Worm (Caenorhabditis elegans) whole organism, L4/young adult: ENCODE measurements around the gene gst-19.

Experiments used
- W03F9.2 ChIP-seq: fragments of 150-350 bp; optimal IDR thresholded peaks from 2 replicates; lab custom pipeline; 2014; ENCODE audit warnings: missing biosample characterization, missing genetic modification characterization
- dao-5 ChIP-seq: sonication (generic microtip); optimal IDR thresholded peaks from 2 replicates; lab custom pipeline; 2016; ENCODE audit warnings: missing genotype, missing genetic modification characterization, moderate library complexity, missing compliant biosample characterization
- him-1 ChIP-seq: sonication (generic microtip); optimal IDR thresholded peaks from 2 replicates; lab custom pipeline; 2016; ENCODE audit warnings: missing genotype, missing genetic modification reagents, missing genetic modification characterization, missing compliant biosample characterization

Gene gst-19

DNA sequence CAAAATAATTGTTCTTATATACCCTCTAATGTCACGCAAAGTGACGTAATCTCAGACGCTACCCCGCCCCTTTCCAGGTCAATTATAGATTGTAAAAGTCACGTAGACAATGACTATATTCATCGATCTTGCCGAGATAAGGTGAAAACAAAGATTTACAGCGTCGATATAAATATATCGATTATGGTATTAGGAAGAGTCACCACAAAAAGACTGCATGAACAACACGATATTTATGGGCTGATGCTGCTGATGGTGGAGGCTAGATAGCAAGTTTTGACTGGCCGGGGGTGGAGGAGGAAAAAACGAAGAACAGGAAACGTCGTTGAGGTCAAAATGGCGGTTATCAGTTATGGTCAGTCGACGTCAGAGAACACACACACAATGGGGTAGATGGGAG is 11.6 kb upstream of the gst-19 start:
- TF ChIP-seq him-1 (no peak), W03F9.2 (tag; lab: Kevin White, UChicago) (no peak), dao-5 (tag; lab: Kevin White, UChicago) (no peak)

DNA sequence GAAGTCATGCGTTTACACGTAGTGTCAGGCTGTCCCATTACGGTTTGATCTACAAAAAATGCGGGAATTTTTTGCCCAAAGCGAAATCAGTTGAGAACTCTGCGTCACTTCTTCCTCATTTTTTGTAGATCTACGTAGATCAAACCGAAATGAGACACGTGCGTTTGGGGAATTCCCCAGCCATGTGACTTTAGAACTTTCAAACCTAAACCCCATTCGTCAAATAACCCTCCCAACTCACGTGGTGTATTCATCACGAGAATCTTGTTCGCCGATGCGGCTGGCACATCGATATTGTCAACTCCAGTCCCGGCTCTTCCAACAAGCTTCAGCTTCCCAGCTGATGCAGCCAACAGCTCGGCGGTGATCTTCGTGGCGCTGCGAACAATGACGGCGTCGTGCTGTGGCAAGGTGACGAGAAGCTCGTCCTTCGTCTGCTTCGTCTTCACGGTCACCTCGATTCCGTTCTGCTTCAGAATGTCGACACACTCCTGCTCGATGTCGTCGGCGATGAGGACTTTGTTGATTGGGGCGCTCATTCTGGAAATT is 11.1 kb upstream of the gst-19 start, which contains the start of gene phdh-1:
TSS of gene phdh-1 (minus strand) at position 540 of the 549 bp plus-strand sequence.
- no peak for TF ChIP-seq W03F9.2 (tag; lab: Kevin White, UChicago)
- no peak for TF ChIP-seq him-1
- TF ChIP-seq dao-5 (tag; lab: Kevin White, UChicago) = no peak

DNA sequence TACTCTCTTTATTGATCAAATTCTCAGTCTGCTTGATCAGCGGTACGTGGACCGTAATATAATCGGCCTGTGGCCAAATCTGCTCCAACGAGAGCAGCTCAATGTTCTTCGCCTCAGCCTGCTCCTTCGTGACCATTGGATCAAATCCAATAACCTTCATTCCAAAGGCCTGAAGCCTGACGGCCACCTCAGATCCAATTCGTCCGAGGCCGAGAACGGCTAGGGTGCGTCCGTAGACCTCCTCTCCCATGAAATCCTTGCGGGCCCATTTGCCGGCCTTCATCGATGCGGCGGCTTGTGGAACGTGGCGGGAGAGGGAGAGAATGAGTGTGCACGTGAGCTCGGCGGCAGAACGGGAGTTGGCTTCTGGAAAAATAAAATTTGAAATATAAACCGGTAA is 10.5 kb upstream of the gst-19 start:
- no peak for TF ChIP-seq W03F9.2 (tag; lab: Kevin White, UChicago)

DNA sequence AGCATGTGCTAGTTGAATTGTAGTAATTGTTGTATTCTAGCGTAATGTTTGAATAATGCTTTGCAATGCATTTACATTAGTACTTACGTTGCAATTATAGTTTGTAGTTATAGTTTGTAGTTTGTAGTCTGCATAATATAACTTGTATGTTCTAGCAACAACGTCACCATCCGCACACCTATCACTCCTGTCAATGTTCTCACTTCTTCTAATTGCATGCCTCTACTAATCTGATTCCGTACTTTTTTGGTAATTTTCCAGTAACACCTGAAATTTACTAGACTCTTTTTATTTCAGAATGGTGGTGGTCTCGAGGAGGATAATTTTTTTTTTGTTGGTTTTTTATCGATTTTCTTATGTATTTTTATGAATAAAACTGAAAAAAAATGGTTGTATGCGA is 9.7 kb upstream of the gst-19 start:
- no peak for TF ChIP-seq W03F9.2 (tag; lab: Kevin White, UChicago)
- TF ChIP-seq him-1 = no peak
- no peak for TF ChIP-seq dao-5 (tag; lab: Kevin White, UChicago)

DNA sequence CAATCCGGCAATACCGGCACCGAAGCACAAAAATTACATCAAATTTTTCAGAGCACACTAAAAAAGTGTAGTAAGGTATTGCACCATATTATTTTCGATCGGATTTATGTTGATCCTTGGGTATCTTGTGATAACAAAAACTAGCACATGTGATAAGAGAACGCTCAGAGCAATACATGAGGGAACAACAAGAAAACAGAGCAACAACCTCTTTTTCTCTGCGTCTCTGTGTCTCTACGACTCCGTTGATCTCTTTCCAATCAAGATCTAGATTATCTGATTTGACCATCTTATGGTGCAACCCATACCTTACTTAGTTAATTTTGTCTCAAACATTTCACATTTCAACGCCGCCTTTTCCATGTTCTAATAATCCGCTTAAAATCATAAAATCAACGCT is 5.3 kb upstream of the gst-19 start, which contains the start of gene tag-10:
TSS of gene tag-10 (plus strand) at position 347 of the 400 bp plus-strand sequence.
- TF ChIP-seq dao-5 (tag; lab: Kevin White, UChicago) (no peak), him-1 (no peak), W03F9.2 (tag; lab: Kevin White, UChicago) (no peak)

DNA sequence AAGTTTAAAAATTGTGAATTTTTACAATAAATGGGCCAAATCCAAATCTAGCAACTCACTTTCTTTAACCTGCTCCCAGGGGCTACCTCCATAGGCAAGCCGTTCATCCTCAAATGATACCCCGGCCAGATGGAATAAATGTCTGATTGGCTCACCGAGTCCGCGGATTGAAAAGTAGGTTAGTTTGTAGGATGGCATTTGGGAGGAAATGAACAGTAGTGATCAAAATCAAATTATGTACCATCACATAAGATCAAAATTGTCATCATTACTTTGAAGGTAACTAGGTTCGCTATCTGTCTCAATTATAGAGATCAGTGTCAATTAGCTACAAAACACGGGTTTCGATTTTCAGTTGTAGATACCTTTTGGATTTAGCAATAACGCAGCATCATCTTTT is 3.7 kb upstream of the gst-19 start, which contains the start of the genes gst-17 and gst-18:
TSS of gene gst-17 (minus strand) at position 101 of the 400 bp plus-strand sequence.
TSS of gene gst-18 (minus strand) at position 198 of the 400 bp plus-strand sequence.
- TF ChIP-seq W03F9.2 (tag; lab: Kevin White, UChicago) = no peak
- no peak for TF ChIP-seq dao-5 (tag; lab: Kevin White, UChicago)
- TF ChIP-seq him-1 = no peak

DNA sequence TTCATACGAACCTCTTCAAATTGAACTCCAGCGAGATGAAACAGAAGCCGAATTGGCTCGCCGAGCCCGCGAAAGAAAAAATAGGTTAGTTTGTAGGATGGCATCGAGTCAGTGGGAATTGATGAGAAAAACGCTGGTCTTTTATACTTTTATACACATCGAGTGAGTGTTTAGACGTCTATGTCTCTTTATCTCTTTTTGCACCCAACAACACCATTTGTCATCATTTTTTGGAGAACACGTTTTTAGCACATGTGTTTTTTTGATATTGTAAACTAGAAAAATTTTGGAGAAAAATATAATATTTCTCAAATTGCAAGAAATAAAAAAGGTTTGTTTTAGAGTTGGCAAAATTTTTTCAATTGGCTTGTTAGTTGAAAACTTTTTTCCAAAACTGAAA is 2.6 kb downstream of the gst-19 start, which contains the start of gene gst-16:
TSS of gene gst-16 (minus strand) at position 111 of the 400 bp plus-strand sequence.
- TF ChIP-seq W03F9.2 (tag; lab: Kevin White, UChicago) (no peak), dao-5 (tag; lab: Kevin White, UChicago) (no peak), him-1 (no peak)

DNA sequence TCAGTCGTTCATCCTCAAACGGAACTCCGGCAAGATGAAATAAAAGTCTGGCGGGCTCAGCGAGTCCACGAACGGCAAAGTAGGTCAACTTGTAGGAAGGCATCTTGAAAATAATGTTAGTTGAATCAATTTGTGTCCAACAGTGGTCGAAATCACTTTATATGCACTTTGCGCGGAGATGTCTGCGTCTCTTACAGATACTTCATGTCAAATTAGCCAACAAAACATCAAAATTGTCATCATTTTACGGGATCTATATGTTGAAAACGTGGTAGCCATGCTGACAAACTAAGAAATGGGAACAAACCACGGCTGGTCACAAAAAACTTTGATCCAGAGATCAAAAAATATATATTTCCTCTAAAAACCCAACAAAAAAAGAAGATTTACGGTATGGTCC is 9.1 kb downstream of the gst-19 start, which contains the start of gene gst-12:
TSS of gene gst-12 (minus strand) at position 254 of the 400 bp plus-strand sequence.
- TF ChIP-seq W03F9.2 (tag; lab: Kevin White, UChicago) = no peak
- TF ChIP-seq dao-5 (tag; lab: Kevin White, UChicago) = no peak
- no peak for TF ChIP-seq him-1

DNA sequence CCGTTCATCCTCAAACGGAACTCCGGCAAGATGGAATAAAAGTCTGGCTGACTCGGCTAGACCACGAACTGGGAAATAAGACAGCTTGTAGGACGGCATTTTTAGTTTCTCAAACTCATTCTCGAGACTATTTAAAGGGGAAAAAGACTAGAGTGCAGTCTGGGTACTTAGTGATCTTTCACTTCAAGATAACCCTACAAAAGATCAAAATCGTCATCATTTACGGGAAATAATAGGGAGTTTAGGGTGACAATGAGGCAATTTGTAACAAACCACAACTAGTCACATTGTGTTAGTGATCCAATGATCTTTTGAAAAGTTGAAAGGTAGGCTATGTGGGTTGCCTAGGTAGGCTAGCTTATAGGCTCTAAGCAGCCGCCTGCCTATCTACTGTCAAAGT is 10.9 kb downstream of the gst-19 start, which contains the start of gene gst-14:
TSS of gene gst-14 (minus strand) at position 101 of the 400 bp plus-strand sequence.
- TF ChIP-seq him-1 (no peak), dao-5 (tag; lab: Kevin White, UChicago) (no peak), W03F9.2 (tag; lab: Kevin White, UChicago) (no peak)

DNA sequence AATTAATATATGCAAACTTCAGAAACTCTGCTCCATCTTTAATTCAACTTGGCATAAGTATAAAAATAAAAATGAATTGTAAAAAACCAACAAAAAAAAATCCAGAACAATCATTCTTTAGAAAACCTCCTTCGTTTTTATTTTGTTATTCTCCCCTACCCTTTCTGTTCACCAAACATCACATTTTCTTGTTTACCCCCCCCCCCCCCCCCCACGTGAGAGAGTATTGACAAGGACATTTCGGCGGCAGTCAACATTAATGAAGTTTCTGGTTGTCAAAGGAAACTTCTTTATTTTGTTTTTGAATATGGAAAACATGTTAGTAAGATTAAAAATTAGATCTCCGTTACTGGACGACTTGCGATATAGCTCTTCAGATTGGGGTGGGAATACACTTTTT is 12.4 kb downstream of the gst-19 start:
- TF ChIP-seq him-1 = no peak
- TF ChIP-seq W03F9.2 (tag; lab: Kevin White, UChicago) = no peak
- no peak for TF ChIP-seq dao-5 (tag; lab: Kevin White, UChicago)

DNA sequence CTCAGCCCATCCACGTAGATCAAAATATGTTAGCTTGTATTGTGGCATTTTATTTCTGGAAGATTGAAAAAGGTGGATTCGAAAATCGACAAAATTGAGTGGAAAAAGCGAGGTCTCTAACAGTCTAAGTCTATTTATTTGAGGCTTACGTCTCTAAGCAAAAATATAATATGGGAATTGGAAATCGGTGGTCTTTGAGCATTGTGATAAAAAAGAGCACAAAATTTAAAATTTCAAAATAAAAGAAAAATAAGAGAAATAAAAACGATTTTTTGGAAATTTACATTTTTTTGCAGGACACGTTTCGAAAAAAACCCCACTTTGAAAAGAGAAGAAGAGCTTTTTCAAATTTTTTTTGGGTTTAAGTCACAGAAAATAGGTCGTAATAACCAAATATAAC is 13.8 kb downstream of the gst-19 start, which contains the start of gene gst-15:
TSS of gene gst-15 (minus strand) at position 101 of the 400 bp plus-strand sequence.
- TF ChIP-seq W03F9.2 (tag; lab: Kevin White, UChicago) (no peak), him-1 (no peak), dao-5 (tag; lab: Kevin White, UChicago) (no peak)

DNA sequence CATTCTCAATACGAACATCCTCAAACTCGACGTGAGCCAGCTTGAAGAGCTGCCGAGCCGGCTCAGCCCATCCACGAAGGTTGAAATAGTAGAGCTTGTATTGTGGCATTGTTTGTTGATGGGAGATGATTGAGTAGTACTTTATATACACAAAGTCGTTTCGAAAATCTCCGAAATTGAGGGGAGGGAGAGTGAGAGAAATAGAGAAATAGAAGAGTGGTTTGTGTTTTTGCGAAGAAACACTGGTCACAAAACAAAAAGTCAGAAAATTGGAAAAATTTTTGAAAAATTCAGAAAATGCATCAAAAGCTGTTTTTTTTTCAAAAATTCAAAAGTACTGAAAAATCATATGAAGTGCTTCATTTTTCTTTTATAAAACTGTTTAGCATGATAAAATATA is 15.8 kb downstream of the gst-19 start, which contains the start of gene gst-24:
TSS of gene gst-24 (minus strand) at position 181 of the 400 bp plus-strand sequence.
- TF ChIP-seq dao-5 (tag; lab: Kevin White, UChicago) = no peak
- TF ChIP-seq him-1 = no peak
- no peak for TF ChIP-seq W03F9.2 (tag; lab: Kevin White, UChicago)

DNA sequence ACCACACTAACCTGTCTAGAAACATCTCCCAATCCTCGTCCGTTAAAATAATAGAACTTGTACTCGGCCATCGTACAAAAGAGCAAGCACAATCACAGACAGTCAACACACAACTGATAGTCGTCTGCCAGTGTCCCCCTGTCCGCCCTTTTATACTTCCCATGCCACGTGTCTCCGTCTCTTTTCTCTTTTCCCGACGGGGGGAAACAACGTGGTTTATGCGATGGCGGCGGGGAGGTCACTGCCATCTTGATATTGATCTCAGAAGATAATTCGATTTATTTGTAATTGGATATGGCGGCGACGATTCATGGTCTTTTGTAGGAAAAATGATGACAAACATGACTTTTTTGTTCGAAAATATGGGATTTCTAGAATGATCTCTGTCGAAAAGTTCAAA is 17.3 kb downstream of the gst-19 start, which contains the start of gene gst-20:
TSS of gene gst-20 (minus strand) at position 170 of the 400 bp plus-strand sequence.
- no peak for TF ChIP-seq him-1
- TF ChIP-seq W03F9.2 (tag; lab: Kevin White, UChicago) = no peak
- no peak for TF ChIP-seq dao-5 (tag; lab: Kevin White, UChicago)

DNA sequence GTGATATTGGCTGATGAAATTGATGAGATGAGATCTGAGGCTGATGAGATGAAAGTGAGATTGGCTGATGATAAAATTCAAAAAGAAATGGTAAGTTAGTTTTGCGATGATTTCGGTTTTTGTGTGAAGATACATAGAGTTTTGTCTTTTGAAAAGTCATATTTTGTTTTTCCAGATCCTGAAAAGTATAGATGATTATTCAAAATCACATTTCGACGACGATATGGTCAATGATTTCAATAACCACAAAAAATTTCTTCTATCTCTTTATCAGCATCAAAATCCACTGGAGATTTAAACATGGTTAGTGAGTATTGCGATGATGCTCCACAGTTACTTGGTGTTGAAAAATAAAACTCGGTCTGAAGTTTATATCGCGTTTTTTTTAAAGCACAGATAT is 26.0 kb downstream of the gst-19 start, which contains the start of gene csp-1:
TSS of gene csp-1 (plus strand) at position 301 of the 400 bp plus-strand sequence.
- no peak for TF ChIP-seq W03F9.2 (tag; lab: Kevin White, UChicago)
- TF ChIP-seq dao-5 (tag; lab: Kevin White, UChicago) = no peak
- TF ChIP-seq him-1 = no peak
